Worm (Caenorhabditis elegans) whole organism, midembryonic: ENCODE results near the gene ets-7.

Source experiments
- klf-2 ChIP-seq: fragments of 200-800 bp; sonication (Bioruptor generic); conservative IDR thresholded peaks from 2 replicates; pipeline ENCODE4 v1.3.6; 2022; ENCODE audit warnings: missing genetic modification reagents, missing genetic modification characterization, missing compliant biosample characterization
- ztf-29 ChIP-seq: fragments of 200-800 bp; sonication (Bioruptor generic); IDR thresholded peaks from 2 replicates; pipeline ENCODE4 v1.3.6; 2022; ENCODE audit warnings: missing genetic modification reagents, missing genetic modification characterization, missing compliant biosample characterization

ce11 chrV:7595132-7595531, 36.5 kb upstream of the ets-7 start:
- TF ChIP-seq ztf-29 (GFP tag; lab: Robert Waterston, UW) (no peak), klf-2 (GFP tag; lab: Robert Waterston, UW) (no peak)
